Fruit fly (Drosophila melanogaster): ENCODE data around the gene CG6144.

The CG6144 gene

DNA sequence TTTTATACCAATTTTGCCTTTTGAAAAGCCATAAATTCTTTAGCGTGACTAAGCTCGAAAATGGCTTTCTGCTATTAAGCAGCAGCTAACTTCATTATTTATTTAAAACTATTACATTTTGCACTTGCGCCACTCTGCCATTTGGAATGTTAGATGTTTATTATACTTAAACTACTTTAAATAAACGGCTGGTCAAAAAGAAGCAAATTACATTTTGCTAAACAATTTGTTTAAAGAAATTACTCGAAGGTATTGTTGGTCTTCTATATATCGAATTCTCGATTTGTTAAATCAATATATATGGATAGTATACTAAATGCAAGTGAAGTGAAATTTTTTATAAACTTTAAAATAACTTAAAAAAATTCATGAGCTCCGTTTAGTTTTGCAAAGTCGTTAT lies 36.2 kb upstream of the CG6144 start, which contains the start of gene ppk10:
TSS of gene ppk10 (minus strand) at position 101 of the 400 bp plus-strand sequence.
- TF ChIP-seq pfk (GFP tag; optimal IDR thresholded peaks at IDR 0.05) (no peak), NFAT (GFP tag; IDR thresholded peaks at IDR 0.05) (no peak), dm (GFP tag; optimal IDR thresholded peaks at IDR 0.05) (no peak), Hmx (GFP tag; optimal IDR thresholded peaks at IDR 0.05) (no peak), cas (GFP tag; IDR thresholded peaks at IDR 0.05) (no peak), Aef1 (GFP tag; IDR thresholded peaks at IDR 0.05) (no peak)

DNA sequence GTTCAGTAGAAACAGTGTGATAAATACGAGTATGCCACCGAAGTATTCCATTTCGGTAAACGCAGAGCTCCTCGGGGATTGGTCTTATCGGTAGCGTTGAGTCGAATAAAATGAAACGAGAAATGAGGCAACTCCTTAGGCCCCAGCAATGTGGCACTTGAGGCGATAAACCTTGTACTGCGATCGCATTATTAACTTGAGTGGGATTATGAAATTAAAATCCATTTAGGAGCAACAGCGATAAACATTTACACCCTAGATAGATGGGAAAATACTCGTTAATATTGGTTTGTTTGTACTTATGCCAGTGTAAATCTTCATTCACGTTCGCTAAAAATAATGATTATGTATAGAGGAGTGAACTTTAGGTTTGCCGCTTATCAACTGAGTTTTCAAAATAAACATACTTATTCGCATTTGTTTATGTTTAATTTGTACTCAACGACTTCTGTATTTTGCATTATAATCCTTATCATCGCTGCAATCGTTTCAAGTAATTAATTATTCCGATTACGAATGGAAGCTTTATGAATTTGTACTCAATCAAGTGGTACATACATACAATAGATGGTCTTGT lies 32.5 kb upstream of the CG6144 start:
- TF ChIP-seq tx (GFP tag; optimal IDR thresholded peaks at IDR 0.05) (no peak), sug (tag; optimal IDR thresholded peaks at IDR 0.05) (peak; percentile 75), exex (tag; optimal IDR thresholded peaks at IDR 0.05) (peak; percentile 80), CG2199 (GFP tag; IDR thresholded peaks at IDR 0.05) (0 out of 3 replicates have a peak, but pooled peaks have one; percentile 56)

DNA sequence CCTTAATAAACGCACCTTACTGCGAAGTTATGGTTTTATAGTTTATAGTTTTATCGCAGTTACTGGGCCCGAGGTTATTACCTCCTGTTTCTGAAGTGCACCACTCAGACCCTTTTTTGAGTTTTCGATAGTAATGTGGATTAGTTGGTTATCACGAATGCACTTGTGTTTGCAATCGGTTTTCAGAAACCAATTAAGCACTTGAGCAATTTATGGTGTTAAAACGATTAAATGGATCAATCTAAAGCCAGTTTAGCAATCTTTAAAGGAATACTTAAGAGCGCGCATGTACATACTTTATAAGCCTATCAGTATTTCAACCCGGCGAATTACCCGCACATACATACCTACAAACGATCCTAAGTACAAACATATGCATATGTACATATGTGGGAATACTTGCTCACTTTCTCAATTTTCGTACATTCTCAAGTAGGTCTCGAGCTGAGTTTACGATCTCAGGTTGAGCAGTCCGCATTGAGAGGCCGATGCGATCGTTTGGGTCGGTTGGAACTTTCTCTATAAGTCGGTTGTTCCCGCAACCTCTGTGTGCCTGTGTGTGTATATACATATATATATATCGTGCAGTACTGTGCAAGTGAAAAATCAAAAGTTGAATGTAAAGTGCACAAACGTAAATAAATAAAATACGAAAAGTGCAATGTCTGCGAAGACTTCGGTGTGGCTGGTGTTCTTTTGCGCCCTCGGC lies 31.1 kb upstream of the CG6144 start, which contains the start of the genes LManI and LManII:
TSS of gene LManI (minus strand) at position 51 of the 709 bp plus-strand sequence.
TSS of gene LManII (plus strand) at position 468 of the 709 bp plus-strand sequence.
- TF ChIP-seq CG4404 (GFP tag; IDR thresholded peaks at IDR 0.05) (no peak), Nf-YA (GFP tag; IDR thresholded peaks at IDR 0.05) (no peak), Jarid2 (GFP tag; optimal IDR thresholded peaks at IDR 0.05) (peak; percentile 74), Nf-YC (tag; optimal IDR thresholded peaks at IDR 0.05) (no peak), CG15479 (GFP tag; optimal IDR thresholded peaks at IDR 0.05) (peak; percentile 47), yki (optimal IDR thresholded peaks at IDR 0.05) (no peak), Antp (GFP tag; optimal IDR thresholded peaks at IDR 0.05) (no peak), wdn (GFP tag; IDR thresholded peaks at IDR 0.05) (no peak), CG9817 (tag; optimal IDR thresholded peaks at IDR 0.05) (no peak), cad (GFP tag; optimal IDR thresholded peaks at IDR 0.05) (peak; percentile 16), rib (GFP tag; IDR thresholded peaks at IDR 0.05) (no peak), E2f2 (GFP tag; IDR thresholded peaks at IDR 0.05) (no peak), CG12299 (tag; optimal IDR thresholded peaks at IDR 0.05) (no peak), CG3065 (GFP tag; optimal IDR thresholded peaks at IDR 0.05) (no peak), Lpt (GFP tag; optimal IDR thresholded peaks at IDR 0.05) (no peak), croc (GFP tag; conservative IDR thresholded peaks at IDR 0.05) (no peak), cato (GFP tag; optimal IDR thresholded peaks at IDR 0.05; ENCODE audit: borderline replicate concordance) (no peak), CG34376 (GFP tag; optimal IDR thresholded peaks at IDR 0.05) (peak; percentile 9), CG17829 (tag; optimal IDR thresholded peaks at IDR 0.05) (peak; percentile 80), cg (GFP tag; optimal IDR thresholded peaks at IDR 0.05) (peak; percentile 55), Stat92E (GFP tag; optimal IDR thresholded peaks at IDR 0.05) (peak in 1 of 3 experiments; percentile 19), ara (GFP tag; IDR thresholded peaks at IDR 0.05) (no peak), Bteb2 (GFP tag; optimal IDR thresholded peaks at IDR 0.05) (no peak), CG17385 (GFP tag; optimal IDR thresholded peaks at IDR 0.05) (no peak), CkIIα-i1 (GFP tag; IDR thresholded peaks at IDR 0.05) (no peak), CG14965 (GFP tag; optimal IDR thresholded peaks at IDR 0.05; ENCODE audit: borderline replicate concordance) (no peak), CG12744 (GFP tag; optimal IDR thresholded peaks at IDR 0.05) (no peak), Awh (GFP tag; IDR thresholded peaks at IDR 0.05) (no peak), CG7786 (GFP tag; optimal IDR thresholded peaks at IDR 0.05) (no peak), exex (tag; optimal IDR thresholded peaks at IDR 0.05) (peak; percentile 68), CG13296 (GFP tag; optimal IDR thresholded peaks at IDR 0.05) (no peak), Hsf (GFP tag; optimal IDR thresholded peaks at IDR 0.05) (no peak), Rfx (GFP tag; IDR thresholded peaks at IDR 0.05) (no peak), CrebB (tag; optimal IDR thresholded peaks at IDR 0.05) (no peak), Gug (GFP tag; IDR thresholded peaks at IDR 0.05) (no peak), CG1529 (GFP tag; optimal IDR thresholded peaks at IDR 0.05) (no peak), Sox102F (GFP tag; optimal IDR thresholded peaks at IDR 0.05) (no peak), CG12071 (GFP tag; optimal IDR thresholded peaks at IDR 0.05) (no peak)

Data from whole organism, embryonic.